Fruit fly (Drosophila melanogaster): ENCODE results near the gene Rpn3.

Gene Rpn3

dm6 chr2L:19048912-19049311, 2.7 kb upstream of the Rpn3 start, which contains the start of gene CG10470 (continued):
- peak; percentile 72 for TF ChIP-seq inv (GFP tag; IDR thresholded peaks at IDR 0.05; ENCODE audit: partially characterized antibody)
- TF ChIP-seq Sry-δ (GFP tag; optimal IDR thresholded peaks at IDR 0.05), result peak; percentile 71
- no peak for TF ChIP-seq Oaz (GFP tag; IDR thresholded peaks at IDR 0.05)
- TF ChIP-seq Dbx (GFP tag; IDR thresholded peaks at IDR 0.05), result no peak
- peak; percentile 51 for TF ChIP-seq CG4617 (GFP tag; optimal IDR thresholded peaks at IDR 0.05; ENCODE audit: borderline replicate concordance)
- TF ChIP-seq Hr78 (GFP tag; optimal IDR thresholded peaks at IDR 0.05), result no peak
- TF ChIP-seq zen (tag; optimal IDR thresholded peaks at IDR 0.05), result peak; percentile 51
- TF ChIP-seq CG8944 (GFP tag; optimal IDR thresholded peaks at IDR 0.05), result no peak
- peak; percentile 84; the same call in 2 of the 4 replicates for TF ChIP-seq chinmo (GFP tag; IDR thresholded peaks at IDR 0.05; ENCODE audit: partially characterized antibody)
- TF ChIP-seq BEAF-32 (GFP tag; optimal IDR thresholded peaks at IDR 0.05), result peak; percentile 78
- TF ChIP-seq CG30020 (tag; optimal IDR thresholded peaks at IDR 0.05), result peak; percentile 47
- peak; percentile 84 for TF ChIP-seq hbn (GFP tag; IDR thresholded peaks at IDR 0.05; ENCODE audit: partially characterized antibody)
- no peak for TF ChIP-seq CG17912 (GFP tag; optimal IDR thresholded peaks at IDR 0.05)
- TF ChIP-seq CG3065 (GFP tag; optimal IDR thresholded peaks at IDR 0.05), result no peak
- peak; percentile 60 for TF ChIP-seq Med (GFP tag)
- peak; percentile 70; the same call in 2 of the 3 replicates for TF ChIP-seq zen2 (GFP tag; IDR thresholded peaks at IDR 0.05; ENCODE audit: partially characterized antibody)
- no peak for TF ChIP-seq CG4820 (GFP tag; optimal IDR thresholded peaks at IDR 0.05)
- no peak for TF ChIP-seq Doc2 (GFP tag; IDR thresholded peaks at IDR 0.05)
- TF ChIP-seq CG10147 (GFP tag; optimal IDR thresholded peaks at IDR 0.05), result peak; percentile 13
- TF ChIP-seq CG17829 (tag; optimal IDR thresholded peaks at IDR 0.05), result peak; percentile 54
- TF ChIP-seq CG17361 (GFP tag; IDR thresholded peaks at IDR 0.05), result peak; percentile 41; the same call in 2 of the 3 replicates
- TF ChIP-seq HLHmδ (GFP tag; optimal IDR thresholded peaks at IDR 0.05), result no peak
- TF ChIP-seq Mad (GFP tag; optimal IDR thresholded peaks at IDR 0.05), result no peak
- TF ChIP-seq yki (optimal IDR thresholded peaks at IDR 0.05), result no peak
- peak in 1 of 2 experiments; percentile 57 for TF ChIP-seq Hr51 (GFP tag; optimal IDR thresholded peaks at IDR 0.05)
- peak; percentile 81 for TF ChIP-seq HLH4C (GFP tag; IDR thresholded peaks at IDR 0.05; ENCODE audit: partially characterized antibody)
- TF ChIP-seq jumu (GFP tag; optimal IDR thresholded peaks at IDR 0.05), result no peak
- TF ChIP-seq CG14710 (tag; optimal IDR thresholded peaks at IDR 0.05), result peak; percentile 46
- peak; percentile 28 for TF ChIP-seq Fer3 (tag; optimal IDR thresholded peaks at IDR 0.05)
- peak; percentile 83 for TF ChIP-seq Dll (GFP tag; IDR thresholded peaks at IDR 0.05; ENCODE audit: partially characterized antibody)
- peak; percentile 71 for TF ChIP-seq ato (GFP tag; IDR thresholded peaks at IDR 0.05; ENCODE audit: partially characterized antibody)
- no peak for TF ChIP-seq crc (GFP tag; optimal IDR thresholded peaks at IDR 0.05)
- peak; percentile 62 for TF ChIP-seq stwl (tag; optimal IDR thresholded peaks at IDR 0.05)
- peak; percentile 13 for TF ChIP-seq Fer1 (GFP tag; optimal IDR thresholded peaks at IDR 0.05)
- TF ChIP-seq CG6791 (GFP tag; IDR thresholded peaks at IDR 0.05; ENCODE audit: partially characterized antibody), result peak; percentile 89
- peak; percentile 41; the same call in 1 of the 2 replicates for TF ChIP-seq CG32532 (GFP tag; IDR thresholded peaks at IDR 0.05)
- TF ChIP-seq dm (GFP tag; optimal IDR thresholded peaks at IDR 0.05), result no peak
- TF ChIP-seq Pdp1 (GFP tag; optimal IDR thresholded peaks at IDR 0.05), result peak in 1 of 2 experiments; percentile 49
- peak; percentile 9 for TF ChIP-seq gcm (GFP tag; optimal IDR thresholded peaks at IDR 0.05)
- TF ChIP-seq CG33213 (GFP tag; optimal IDR thresholded peaks at IDR 0.05), result no peak
- TF ChIP-seq chif (GFP tag; optimal IDR thresholded peaks at IDR 0.05), result no peak
- TF ChIP-seq lov (optimal IDR thresholded peaks at IDR 0.05), result no peak
- TF ChIP-seq lov (GFP tag; IDR thresholded peaks at IDR 0.05), result no peak
- peak; percentile 14 for TF ChIP-seq CG17385 (GFP tag; optimal IDR thresholded peaks at IDR 0.05)
- TF ChIP-seq knrl (GFP tag; IDR thresholded peaks at IDR 0.05; ENCODE audit: partially characterized antibody), result peak; percentile 70; the same call in 2 of the 3 replicates
- peak; percentile 36 for TF ChIP-seq D19A (tag; optimal IDR thresholded peaks at IDR 0.05)
- TF ChIP-seq CG8924 (tag; optimal IDR thresholded peaks at IDR 0.05), result peak; percentile 11
- peak; percentile 84 for TF ChIP-seq CG13287 (GFP tag; IDR thresholded peaks at IDR 0.05; ENCODE audit: partially characterized antibody)
- peak; percentile 34; the same call in 1 of the 2 replicates for TF ChIP-seq CG31441 (GFP tag; IDR thresholded peaks at IDR 0.05)
